Fruit fly (Drosophila melanogaster) whole organism, embryonic: ENCODE data around the gene CG9933.

Source experiments
- Asciz ChIP-seq: fragments of 200-800 bp; sonication (Bioruptor generic); optimal IDR thresholded peaks from 2 replicates; lab custom pipeline; 2017; ENCODE audit warnings: missing biosample characterization, mild to moderate bottlenecking, missing genetic modification characterization, missing genetic modification reagents
- CG11504 ChIP-seq: fragments of 200-800 bp; sonication (Bioruptor generic); optimal IDR thresholded peaks from 3 replicates; lab custom pipeline; 2019; ENCODE audit warnings: missing biosample characterization, mild to moderate bottlenecking, missing genetic modification characterization, moderate library complexity
- CG1529 ChIP-seq: fragments of 200-800 bp; sonication (Bioruptor generic); optimal IDR thresholded peaks from 3 replicates; lab custom pipeline; 2018; ENCODE audit warnings: missing biosample characterization, missing genetic modification characterization
- CG15601 ChIP-seq: fragments of 200-800 bp; sonication (Bioruptor generic); optimal IDR thresholded peaks from 3 replicates; lab custom pipeline; 2019; ENCODE audit warnings: missing biosample characterization, mild to moderate bottlenecking, missing genetic modification characterization, moderate library complexity
- CG17359 ChIP-seq: fragments of 200-800 bp; sonication (Bioruptor generic); optimal IDR thresholded peaks from 3 replicates; lab custom pipeline; 2018; ENCODE audit warnings: missing biosample characterization, mild to moderate bottlenecking, missing genetic modification characterization, moderate library complexity
- CG17361 ChIP-seq: fragments of 200-800 bp; sonication (Bioruptor generic); IDR thresholded peaks from 3 replicates; pipeline ENCODE4 v1.3.6; 2022; ENCODE audit warnings: missing biosample characterization, missing genetic modification characterization
- CG17385 ChIP-seq: fragments of 200-800 bp; sonication (Bioruptor generic); optimal IDR thresholded peaks from 3 replicates; lab custom pipeline; 2018; ENCODE audit warnings: missing biosample characterization, mild to moderate bottlenecking, missing genetic modification characterization
- CG17612 ChIP-seq: fragments of 200-800 bp; sonication (Bioruptor generic); IDR thresholded peaks from 2 replicates; pipeline ENCODE4 v1.3.6; 2022; ENCODE audit warnings: missing biosample characterization, missing genetic modification characterization
- CG18262 ChIP-seq: fragments of 200-800 bp; optimal IDR thresholded peaks from 3 replicates; lab custom pipeline; 2019; ENCODE audit warnings: missing biosample characterization, mild to moderate bottlenecking, missing genetic modification characterization, moderate library complexity
- CG1832 ChIP-seq: fragments of 200-800 bp; sonication (Bioruptor generic); optimal IDR thresholded peaks from 2 replicates; lab custom pipeline; 2017; ENCODE audit warnings: missing biosample characterization, mild to moderate bottlenecking, missing genetic modification characterization, inconsistent platforms
- CG2712 ChIP-seq: fragments of 200-800 bp; optimal IDR thresholded peaks from 3 replicates; lab custom pipeline; 2019; ENCODE audit warnings: missing biosample characterization, mild to moderate bottlenecking, missing genetic modification characterization, moderate library complexity
- CG30403 ChIP-seq: fragments of 200-800 bp; sonication (Bioruptor generic); optimal IDR thresholded peaks from 3 replicates; lab custom pipeline; 2016; ENCODE audit warnings: missing biosample characterization, missing genetic modification characterization
- CG32532 ChIP-seq: fragments of 200-800 bp; sonication (Bioruptor generic); IDR thresholded peaks from 2 replicates; pipeline ENCODE4 v1.3.6; 2022; ENCODE audit warnings: missing biosample characterization, missing genetic modification characterization
- CG34376 ChIP-seq: fragments of 200-800 bp; sonication (Bioruptor generic); optimal IDR thresholded peaks from 2 replicates; lab custom pipeline; 2018; ENCODE audit warnings: missing biosample characterization, mild to moderate bottlenecking, missing genetic modification characterization
- CG4617 ChIP-seq: fragments of 200-800 bp; sonication (Bioruptor generic); optimal IDR thresholded peaks from 3 replicates; lab custom pipeline; 2016; ENCODE audit warnings: missing biosample characterization, missing genetic modification characterization, borderline replicate concordance
- CG4730 ChIP-seq: fragments of 200-800 bp; sonication (Bioruptor generic); IDR thresholded peaks from 2 replicates; pipeline ENCODE4 v1.3.6; 2022; ENCODE audit warnings: missing biosample characterization, missing genetic modification characterization
- CG8388 ChIP-seq: fragments of 200-800 bp; sonication (Bioruptor generic); optimal IDR thresholded peaks from 2 replicates; lab custom pipeline; 2019; ENCODE audit warnings: missing biosample characterization, mild to moderate bottlenecking, missing genetic modification characterization, moderate library complexity
- CG9817 ChIP-seq: fragments of 200-800 bp; sonication (Bioruptor generic); optimal IDR thresholded peaks from 2 replicates; lab custom pipeline; 2018; ENCODE audit warnings: missing biosample characterization, mild to moderate bottlenecking, missing genetic modification characterization, moderate library complexity
- CG9932 ChIP-seq: fragments of 200-800 bp; sonication (Bioruptor generic); IDR thresholded peaks from 2 replicates; pipeline ENCODE4 v1.3.6; 2022; ENCODE audit warnings: missing biosample characterization, missing genetic modification characterization
- CTCF ChIP-seq: fragments of 200-800 bp; sonication (Bioruptor generic); optimal IDR thresholded peaks from 2 replicates; lab custom pipeline; 2017; ENCODE audit warnings: missing biosample characterization, mild to moderate bottlenecking, missing genetic modification characterization, moderate library complexity
- Drgx ChIP-seq: fragments of 200-800 bp; sonication (Bioruptor generic); IDR thresholded peaks from 2 replicates; pipeline ENCODE4 v1.3.6; 2022; ENCODE audit warnings: missing biosample characterization, missing genetic modification characterization
- ERR ChIP-seq: fragments of 200-800 bp; sonication (Bioruptor generic); optimal IDR thresholded peaks from 2 replicates; lab custom pipeline; 2016; ENCODE audit warnings: missing biosample characterization, missing genetic modification characterization
- Ets97D ChIP-seq: fragments of 200-800 bp; sonication (Bioruptor generic); optimal IDR thresholded peaks from 3 replicates; lab custom pipeline; 2016; ENCODE audit warnings: missing biosample characterization, missing genetic modification characterization
- Fer3 ChIP-seq: fragments of 200-800 bp; sonication (Bioruptor generic); optimal IDR thresholded peaks from 2 replicates; lab custom pipeline; 2018; ENCODE audit warnings: missing biosample characterization, mild to moderate bottlenecking, missing genetic modification characterization, moderate library complexity
- Gug ChIP-seq: fragments of 200-800 bp; sonication (Bioruptor generic); IDR thresholded peaks from 4 replicates; pipeline ENCODE4 v1.3.6; 2022; ENCODE audit warnings: missing biosample characterization, missing genetic modification characterization
- HLH54F ChIP-seq: fragments of 200-800 bp; sonication (Bioruptor generic); optimal IDR thresholded peaks from 3 replicates; lab custom pipeline; 2016; ENCODE audit warnings: missing biosample characterization, missing genetic modification characterization
- Hsf ChIP-seq: fragments of 200-800 bp; sonication (Bioruptor generic); optimal IDR thresholded peaks from 3 replicates; lab custom pipeline; 2016; ENCODE audit warnings: missing biosample characterization, missing genetic modification characterization
- Med ChIP-seq: fragments of 200-800 bp; sonication (Bioruptor generic); peaks from one replicate; lab custom pipeline; 2016; ENCODE audit warnings: missing biosample characterization, missing genetic modification characterization, mild to moderate bottlenecking, inconsistent platforms, moderate library complexity
- Meics ChIP-seq: fragments of 200-800 bp; sonication (Bioruptor generic); optimal IDR thresholded peaks from 2 replicates; lab custom pipeline; 2017; ENCODE audit warnings: missing biosample characterization, mild to moderate bottlenecking, missing genetic modification characterization
- Nf-YA ChIP-seq: fragments of 200-800 bp; sonication (Bioruptor generic); IDR thresholded peaks from 2 replicates; pipeline ENCODE4 v1.3.6; 2022; ENCODE audit warnings: missing biosample characterization, missing genetic modification characterization
- TFAM ChIP-seq: fragments of 200-800 bp; sonication (Bioruptor generic); optimal IDR thresholded peaks from 2 replicates; lab custom pipeline; 2017; ENCODE audit warnings: missing biosample characterization, missing genetic modification characterization, inconsistent platforms
- Trl ChIP-seq, 3 experiments: fragments of >200 bp in 2 of 3; fragments of 200-800 bp in 1 of 3; sonication (Bioruptor generic) in 1 of 3; optimal IDR thresholded peaks; 2 replicates in 1 of 3; 3 replicates in 2 of 3; lab custom pipeline; 2016 to 2017; ENCODE audit warnings: missing biosample characterization in 1 of 3, missing genetic modification characterization in 1 of 3
- Usf ChIP-seq: fragments of 200-800 bp; sonication (Bioruptor generic); optimal IDR thresholded peaks from 2 replicates; lab custom pipeline; 2017; ENCODE audit warnings: missing genotype, missing biosample characterization, missing genetic modification characterization
- Xbp1 ChIP-seq: fragments of 200-800 bp; sonication (Bioruptor generic); optimal IDR thresholded peaks from 3 replicates; lab custom pipeline; 2016; ENCODE audit warnings: missing biosample characterization, mild to moderate bottlenecking, missing genetic modification characterization
- Xrp1 ChIP-seq: fragments of 200-800 bp; sonication (Bioruptor generic); IDR thresholded peaks from 2 replicates; pipeline ENCODE4 v1.3.6; 2022; ENCODE audit warnings: missing biosample characterization, missing genetic modification characterization
- chif ChIP-seq, 2 experiments: fragments of 200-800 bp; sonication (Bioruptor generic); optimal IDR thresholded peaks; 3 replicates each; lab custom pipeline; 2016; ENCODE audit warnings: missing biosample characterization in 2 of 2, missing genetic modification characterization in 2 of 2
- dmrt99B ChIP-seq: fragments of 200-800 bp; sonication (Bioruptor generic); optimal IDR thresholded peaks from 2 replicates; lab custom pipeline; 2018; ENCODE audit warnings: missing biosample characterization, mild to moderate bottlenecking, missing genetic modification characterization, moderate library complexity
- grau ChIP-seq: fragments of 200-800 bp; optimal IDR thresholded peaks from 3 replicates; lab custom pipeline; 2019; ENCODE audit warnings: missing biosample characterization, mild to moderate bottlenecking, missing genetic modification characterization, moderate library complexity
- hkb ChIP-seq, 2 experiments: fragments of 200-800 bp in 1 of 2; fragments of >200 bp in 1 of 2; sonication (Bioruptor generic) in 1 of 2; IDR thresholded peaks in 1 of 2; optimal IDR thresholded peaks in 1 of 2; 2 replicates each; pipeline versions ENCODE4 v1.3.6 to Lab custom; 2017 to 2022; ENCODE audit warnings: missing biosample characterization in 1 of 2, missing genetic modification characterization in 1 of 2
- ind ChIP-seq: fragments of 200-800 bp; sonication (Bioruptor generic); optimal IDR thresholded peaks from 3 replicates; lab custom pipeline; 2016; ENCODE audit warnings: missing biosample characterization, missing genetic modification characterization
- inv ChIP-seq: fragments of 200-800 bp; sonication (Bioruptor generic); IDR thresholded peaks from 2 replicates; pipeline ENCODE4 v1.3.6; 2022; ENCODE audit warnings: missing biosample characterization, missing genetic modification characterization; ENCODE audit not compliant: partially characterized antibody
- lmd ChIP-seq: fragments of 200-800 bp; sonication (Bioruptor generic); IDR thresholded peaks from 2 replicates; pipeline ENCODE4 v1.3.6; 2022; ENCODE audit warnings: missing biosample characterization, missing genetic modification characterization
- nerfin-1 ChIP-seq: fragments of 200-800 bp; sonication (Bioruptor generic); optimal IDR thresholded peaks from 3 replicates; lab custom pipeline; 2019; ENCODE audit warnings: missing biosample characterization, mild to moderate bottlenecking, missing genetic modification characterization, moderate library complexity
- nmo ChIP-seq: fragments of 200-800 bp; sonication (Bioruptor generic); optimal IDR thresholded peaks from 2 replicates; lab custom pipeline; 2018; ENCODE audit warnings: missing biosample characterization, mild to moderate bottlenecking, missing genetic modification characterization, moderate library complexity
- prd ChIP-seq, 3 experiments: fragments of >200 bp in 2 of 3; fragments of 200-800 bp in 1 of 3; sonication (Bioruptor generic) in 1 of 3; optimal IDR thresholded peaks in 2 of 3; IDR thresholded peaks in 1 of 3; 2 replicates in 2 of 3; 3 replicates in 1 of 3; pipeline versions ENCODE4 v1.3.6 to Lab custom; 2017 to 2022; ENCODE audit warnings: missing biosample characterization in 1 of 3, missing genetic modification characterization in 1 of 3
- pum ChIP-seq: fragments of 200-800 bp; sonication (Bioruptor generic); optimal IDR thresholded peaks from 2 replicates; lab custom pipeline; 2016; ENCODE audit warnings: missing biosample characterization, missing genetic modification characterization
- ranshi ChIP-seq: fragments of 200-800 bp; sonication (Bioruptor generic); IDR thresholded peaks from 2 replicates; pipeline ENCODE4 v1.3.6; 2022; ENCODE audit warnings: missing biosample characterization, missing genetic modification characterization
- sens ChIP-seq: fragments of 200-800 bp; sonication (Bioruptor generic); peaks from one replicate; lab custom pipeline; 2016; ENCODE audit warnings: missing biosample characterization, missing genetic modification characterization
- slbo ChIP-seq: fragments of 200-800 bp; sonication (Bioruptor generic); IDR thresholded peaks from 2 replicates; pipeline ENCODE4 v1.3.6; 2022; ENCODE audit warnings: missing biosample characterization, missing genetic modification characterization
- tgo ChIP-seq: fragments of 200-800 bp; sonication (Bioruptor generic); IDR thresholded peaks from 3 replicates; pipeline ENCODE4 v1.3.6; 2022; ENCODE audit warnings: missing biosample characterization, missing genetic modification characterization
- unpg ChIP-seq: fragments of 200-800 bp; sonication (Bioruptor generic); optimal IDR thresholded peaks from 3 replicates; lab custom pipeline; 2018; ENCODE audit warnings: missing biosample characterization, mild to moderate bottlenecking, missing genetic modification characterization, moderate library complexity

Gene CG9933

DNA sequence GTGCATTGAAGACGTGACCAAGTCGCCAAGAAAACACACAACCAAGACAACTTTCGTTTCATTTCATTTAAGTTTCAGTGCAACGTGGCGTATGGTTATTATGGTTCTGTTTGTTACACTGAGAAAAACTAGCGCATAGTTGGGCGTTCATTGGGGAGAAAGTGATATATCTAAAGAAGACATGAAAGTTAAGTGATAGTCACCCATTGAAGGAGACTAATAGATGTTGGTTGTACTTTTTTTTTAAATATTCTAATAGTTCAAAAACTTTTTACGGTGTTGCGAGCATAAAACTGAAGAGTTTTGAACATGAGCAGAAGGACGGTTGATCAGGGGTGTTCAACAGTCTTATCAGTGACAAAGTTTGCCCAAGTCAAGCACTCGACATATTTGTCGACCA lies 34.9 kb upstream of the CG9933 start (continued):
- TF ChIP-seq CG2712 (tag; lab: Kevin White, UChicago), result peak; percentile 29
- TF ChIP-seq ERR (GFP tag; lab: Kevin White, UChicago), result no peak
- TF ChIP-seq CG4730, result no peak
- peak; percentile 17 for TF ChIP-seq Asciz (GFP tag; lab: Kevin White, UChicago)
- peak; percentile 81 for TF ChIP-seq Drgx
- TF ChIP-seq dmrt99B (tag; lab: Kevin White, UChicago), result peak; percentile 46
- peak; percentile 37; the same call in 2 of the 3 replicates for TF ChIP-seq tgo (GFP tag; lab: Robert Waterston, UW)
- peak in 1 of 2 experiments; percentile 26 for TF ChIP-seq chif (GFP tag; optimal IDR thresholded peaks at IDR 0.05; lab: Kevin White, UChicago)
- peak; percentile 83 for TF ChIP-seq Med
- peak; percentile 13 for TF ChIP-seq CG17359 (tag; lab: Kevin White, UChicago)
- TF ChIP-seq CG8388 (GFP tag; lab: Kevin White, UChicago), result peak; percentile 38
- peak; percentile 6 for TF ChIP-seq CG18262 (tag; lab: Kevin White, UChicago)
- TF ChIP-seq CG30403 (GFP tag; lab: Kevin White, UChicago), result peak; percentile 40
- peak; percentile 23 for TF ChIP-seq CG9817 (tag; lab: Kevin White, UChicago)
- TF ChIP-seq sens (GFP tag; lab: Kevin White, UChicago), result peak; percentile 46
- TF ChIP-seq CTCF (GFP tag; lab: Kevin White, UChicago), result no peak
- peak; percentile 13 for TF ChIP-seq CG15601 (tag; lab: Kevin White, UChicago)
- peak; percentile 9 for TF ChIP-seq nmo
- TF ChIP-seq unpg, result peak; percentile 42
- TF ChIP-seq CG11504, result peak; percentile 65
- peak; percentile 38 for TF ChIP-seq lmd (GFP tag; lab: Robert Waterston, UW)
- no peak for TF ChIP-seq TFAM (GFP tag; lab: Kevin White, UChicago)
- no peak for TF ChIP-seq Ets97D (GFP tag; lab: Kevin White, UChicago)
- peak; percentile 31 for TF ChIP-seq Xbp1 (GFP tag; lab: Kevin White, UChicago)
- 0 out of 3 replicates have a peak, but pooled peaks have one; percentile 25 for TF ChIP-seq CG17361 (GFP tag; lab: Robert Waterston, UW)
- peak; percentile 41 for TF ChIP-seq ind (GFP tag; lab: Kevin White, UChicago)
- peak; percentile 33; the same call in 1 of the 2 replicates for TF ChIP-seq Xrp1
- no peak for TF ChIP-seq CG1529 (GFP tag; lab: Kevin White, UChicago)
- no peak for TF ChIP-seq Trl (optimal IDR thresholded peaks at IDR 0.05; lab: Kevin White, UChicago)
- TF ChIP-seq Trl (GFP tag; optimal IDR thresholded peaks at IDR 0.05; lab: Kevin White, UChicago), result no peak
- peak; percentile 13 for TF ChIP-seq Meics
- TF ChIP-seq Hsf (GFP tag; lab: Kevin White, UChicago), result peak; percentile 41
- TF ChIP-seq Usf, result no peak
- no peak for TF ChIP-seq CG4617 (GFP tag; lab: Kevin White, UChicago)
- no peak for TF ChIP-seq hkb (optimal IDR thresholded peaks at IDR 0.05; lab: Kevin White, UChicago)
- TF ChIP-seq hkb (GFP tag; IDR thresholded peaks at IDR 0.05; lab: Robert Waterston, UW), result 0 out of 2 replicates have a peak, but pooled peaks have one; percentile 14
- 0 out of 2 replicates have a peak, but pooled peaks have one; percentile 46 for TF ChIP-seq ranshi (GFP tag; lab: Robert Waterston, UW)
- no peak for TF ChIP-seq prd (optimal IDR thresholded peaks at IDR 0.05; lab: Kevin White, UChicago)
- peak; percentile 36; the same call in 1 of the 3 replicates for TF ChIP-seq prd (GFP tag; IDR thresholded peaks at IDR 0.05; lab: Robert Waterston, UW)
- 0 out of 2 replicates have a peak, but pooled peaks have one; percentile 15 for TF ChIP-seq Nf-YA (GFP tag; lab: Robert Waterston, UW)
- peak; percentile 3 for TF ChIP-seq grau (tag; lab: Kevin White, UChicago)

DNA sequence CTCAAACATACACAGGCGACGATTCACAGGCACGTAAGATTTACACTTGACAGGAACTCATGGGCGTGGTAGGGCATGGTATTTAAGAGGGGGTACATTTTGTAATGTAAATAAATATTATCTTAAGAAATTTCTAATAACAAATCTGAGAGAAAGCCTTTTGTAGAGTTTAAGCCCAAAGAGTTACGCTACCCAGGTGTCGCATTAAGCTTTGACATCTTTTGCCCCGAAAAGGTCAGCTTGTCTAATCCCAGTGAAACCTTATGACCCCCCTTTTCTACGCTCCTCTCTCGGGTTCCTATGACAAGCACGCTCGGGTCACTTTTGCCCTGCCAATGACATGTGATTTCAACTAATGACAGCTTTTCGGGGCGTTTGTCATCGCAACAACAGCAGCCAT lies 28.0 kb upstream of the CG9933 start:
- TF ChIP-seq CG17385 (no peak), pum (GFP tag; lab: Kevin White, UChicago) (no peak), Meics (peak; percentile 37), CG17612 (GFP tag; lab: Robert Waterston, UW) (no peak), CG1832 (no peak), CG34376 (peak; percentile 3), CG32532 (GFP tag; lab: Robert Waterston, UW) (peak; percentile 62), inv (no peak), CG9932 (peak; percentile 62), nerfin-1 (tag; lab: Kevin White, UChicago) (no peak), Gug (GFP tag; lab: Robert Waterston, UW) (no peak; the same call in 3 of the 4 replicates), HLH54F (GFP tag; lab: Kevin White, UChicago) (peak; percentile 7), Fer3 (tag; lab: Kevin White, UChicago) (peak; percentile 24), slbo (GFP tag; lab: Robert Waterston, UW) (0 out of 2 replicates have a peak, but pooled peaks have one; percentile 19)
